Worm (Caenorhabditis elegans): ENCODE results near the gene R10D12.10.

DNA sequence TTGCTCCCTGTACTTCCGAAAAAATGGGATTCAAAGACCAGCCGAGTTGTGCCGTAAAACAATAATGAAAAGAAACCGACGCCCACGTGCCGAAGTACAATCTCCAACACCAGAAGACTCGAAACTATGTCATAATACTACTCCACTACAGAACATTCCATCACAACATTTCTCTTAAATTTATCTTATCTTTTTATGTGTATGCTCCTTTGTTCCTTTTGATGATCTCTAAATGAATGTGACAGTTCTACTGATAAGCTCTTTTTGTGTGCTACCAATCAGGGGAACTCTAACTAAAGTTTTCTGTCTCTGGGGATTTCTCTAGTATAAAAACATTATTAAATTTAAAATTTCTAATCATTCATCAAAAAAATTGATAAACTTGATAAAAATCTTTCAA, 28.7 kb upstream of the R10D12.10 start:
- TF ChIP-seq ceh-91 (GFP tag; IDR thresholded peaks at IDR 0.05) (no peak), ceh-58 (GFP tag; IDR thresholded peaks at IDR 0.05) (no peak)

Data from whole organism, young adult.